Worm (Caenorhabditis elegans) whole organism, young adult: ENCODE measurements around the gene myo-5.

Source experiments
- B0261.1 ChIP-seq: sonication (generic microtip); optimal IDR thresholded peaks from 2 replicates; lab custom pipeline; 2016; ENCODE audit warnings: mild to moderate bottlenecking, missing genetic modification characterization, moderate library complexity, missing compliant biosample characterization
- D2030.7 ChIP-seq: fragments of 200-800 bp; sonication (Bioruptor generic); IDR thresholded peaks from 2 replicates; pipeline ENCODE4 v1.3.6; 2022; ENCODE audit warnings: missing genetic modification reagents, missing genetic modification characterization, missing compliant biosample characterization
- F22D6.2 ChIP-seq: sonication (generic microtip); optimal IDR thresholded peaks from 2 replicates; lab custom pipeline; 2016; ENCODE audit warnings: mild to moderate bottlenecking, missing genetic modification characterization, missing compliant biosample characterization
- F55B11.4 ChIP-seq: sonication (generic microtip); optimal IDR thresholded peaks from 2 replicates; lab custom pipeline; 2016; ENCODE audit warnings: missing compliant biosample characterization, missing genetic modification characterization, borderline replicate concordance; ENCODE audit not compliant: insufficient read depth
- Y95B8A.8 ChIP-seq: fragments of 200-800 bp; sonication (Bioruptor generic); IDR thresholded peaks from 2 replicates; pipeline ENCODE4 v1.3.6; 2022; ENCODE audit warnings: missing genetic modification reagents, missing genetic modification characterization, missing compliant biosample characterization
- atf-7 ChIP-seq: sonication (generic microtip); optimal IDR thresholded peaks from 2 replicates; lab custom pipeline; 2017; ENCODE audit warnings: mild to moderate bottlenecking, missing genetic modification characterization, missing compliant biosample characterization
- athp-1 ChIP-seq: sonication (generic microtip); optimal IDR thresholded peaks from 2 replicates; lab custom pipeline; 2017; ENCODE audit warnings: mild to moderate bottlenecking, missing genetic modification characterization, missing compliant biosample characterization
- attf-3 ChIP-seq: fragments of 200-800 bp; sonication (Bioruptor generic); conservative IDR thresholded peaks from 2 replicates; pipeline ENCODE4 v1.3.6; 2022; ENCODE audit warnings: missing genetic modification reagents, missing genetic modification characterization, missing compliant biosample characterization
- attf-5 ChIP-seq: fragments of 200-800 bp; sonication (Bioruptor generic); optimal IDR thresholded peaks from 2 replicates; lab custom pipeline; 2018; ENCODE audit warnings: mild to moderate bottlenecking, missing genetic modification characterization, missing compliant biosample characterization
- cebp-1 ChIP-seq, 2 experiments: fragments of 200-800 bp in 1 of 2; sonication (Bioruptor generic) in 1 of 2; sonication (generic microtip) in 1 of 2; IDR thresholded peaks in 1 of 2; optimal IDR thresholded peaks in 1 of 2; 2 replicates each; pipeline versions ENCODE4 v1.3.6 to Lab custom; 2017 to 2022; ENCODE audit warnings: missing compliant biosample characterization in 2 of 2, missing genetic modification characterization in 2 of 2, mild to moderate bottlenecking in 1 of 2, missing genetic modification reagents in 1 of 2, moderate library complexity in 1 of 2
- cebp-2 ChIP-seq: fragments of 200-800 bp; sonication (Bioruptor generic); IDR thresholded peaks from 2 replicates; pipeline ENCODE4 v1.3.6; 2022; ENCODE audit warnings: missing genetic modification characterization, missing compliant biosample characterization
- ceh-100 ChIP-seq: fragments of 200-800 bp; sonication (Bioruptor generic); IDR thresholded peaks from 2 replicates; pipeline ENCODE4 v1.3.6; 2022; ENCODE audit warnings: missing genetic modification reagents, missing genetic modification characterization, missing compliant biosample characterization
- ceh-27 ChIP-seq: fragments of 200-800 bp; sonication (Bioruptor generic); optimal IDR thresholded peaks from 2 replicates; lab custom pipeline; 2018; ENCODE audit warnings: mild to moderate bottlenecking, missing genetic modification characterization, moderate library complexity, missing compliant biosample characterization
- ceh-40 ChIP-seq: fragments of 200-800 bp; sonication (Bioruptor generic); IDR thresholded peaks from 2 replicates; pipeline ENCODE4 v1.3.6; 2022; ENCODE audit warnings: missing genetic modification characterization, missing compliant biosample characterization
- dox-1 ChIP-seq: fragments of 200-800 bp; sonication (Bioruptor generic); IDR thresholded peaks from 2 replicates; pipeline ENCODE4 v1.3.6; 2022; ENCODE audit warnings: missing genetic modification reagents, missing genetic modification characterization, missing compliant biosample characterization
- efl-1 ChIP-seq: fragments of 150-350 bp; optimal IDR thresholded peaks from 2 replicates; lab custom pipeline; 2014; ENCODE audit warnings: missing biosample characterization, missing genetic modification reagents, missing genetic modification characterization
- gei-17 ChIP-seq: fragments of 200-800 bp; sonication (Bioruptor generic); optimal IDR thresholded peaks from 2 replicates; lab custom pipeline; 2018; ENCODE audit warnings: mild to moderate bottlenecking, missing genetic modification characterization, missing compliant biosample characterization
- hlh-26 ChIP-seq: fragments of 200-800 bp; sonication (Bioruptor generic); conservative IDR thresholded peaks from 2 replicates; pipeline ENCODE4 v1.3.6; 2022; ENCODE audit warnings: missing genetic modification reagents, missing genetic modification characterization, missing compliant biosample characterization
- hmg-1.2 ChIP-seq: fragments of 200-800 bp; sonication (Bioruptor generic); IDR thresholded peaks from 2 replicates; pipeline ENCODE4 v1.3.6; 2022; ENCODE audit warnings: missing genetic modification reagents, missing genetic modification characterization, missing compliant biosample characterization
- hmg-20 ChIP-seq: fragments of 200-800 bp; sonication (Bioruptor generic); IDR thresholded peaks from 2 replicates; pipeline ENCODE4 v1.3.6; 2022; ENCODE audit warnings: missing genetic modification reagents, missing genetic modification characterization, missing compliant biosample characterization
- hsf-1 ChIP-seq: fragments of 200-800 bp; sonication (Bioruptor generic); IDR thresholded peaks from 2 replicates; pipeline ENCODE4 v1.3.6; 2022; ENCODE audit warnings: missing genetic modification reagents, missing genetic modification characterization, missing compliant biosample characterization
- lag-1 ChIP-seq: fragments of 200-800 bp; sonication (Bioruptor generic); IDR thresholded peaks from 2 replicates; pipeline ENCODE4 v1.3.6; 2022; ENCODE audit warnings: missing genetic modification reagents, missing genetic modification characterization, missing compliant biosample characterization
- let-526 ChIP-seq: fragments of 200-800 bp; sonication (Bioruptor generic); IDR thresholded peaks from 2 replicates; pipeline ENCODE4 v1.3.6; 2022; ENCODE audit warnings: missing genetic modification reagents, missing genetic modification characterization, missing compliant biosample characterization
- let-607 ChIP-seq, 2 experiments: fragments of 200-800 bp in 1 of 2; sonication (Bioruptor generic) in 1 of 2; sonication (generic microtip) in 1 of 2; optimal IDR thresholded peaks; 2 replicates each; lab custom pipeline; 2016 to 2018; ENCODE audit warnings: mild to moderate bottlenecking in 2 of 2, missing compliant biosample characterization in 2 of 2, missing genetic modification characterization in 2 of 2, moderate library complexity in 2 of 2, missing genotype in 1 of 2
- lin-35 ChIP-seq, 3 experiments: fragments of 150-350 bp in 2 of 3; sonication (generic microtip) in 1 of 3; optimal IDR thresholded peaks; 2 replicates each; lab custom pipeline; 2014 to 2018; ENCODE audit warnings: missing biosample characterization in 3 of 3, missing genetic modification characterization in 3 of 3, missing genetic modification reagents in 3 of 3
- lin-54 ChIP-seq: fragments of 200-800 bp; sonication (Bioruptor generic); optimal IDR thresholded peaks from 2 replicates; lab custom pipeline; 2018; ENCODE audit warnings: mild to moderate bottlenecking, missing genetic modification characterization, missing compliant biosample characterization
- lsl-1 ChIP-seq: fragments of 200-800 bp; sonication (Bioruptor generic); optimal IDR thresholded peaks from 2 replicates; lab custom pipeline; 2018; ENCODE audit warnings: mild to moderate bottlenecking, missing genetic modification characterization, moderate library complexity, missing compliant biosample characterization
- madf-10 ChIP-seq: sonication (generic microtip); optimal IDR thresholded peaks from 2 replicates; lab custom pipeline; 2016; ENCODE audit warnings: mild to moderate bottlenecking, missing genetic modification characterization, missing compliant biosample characterization
- madf-6 ChIP-seq: fragments of 200-800 bp; sonication (Bioruptor generic); IDR thresholded peaks from 2 replicates; pipeline ENCODE4 v1.3.6; 2022; ENCODE audit warnings: missing genetic modification reagents, missing genetic modification characterization, missing compliant biosample characterization
- madf-8 ChIP-seq: fragments of 200-800 bp; sonication (Bioruptor generic); conservative IDR thresholded peaks from 2 replicates; pipeline ENCODE4 v1.3.6; 2022; ENCODE audit warnings: missing genetic modification reagents, missing genetic modification characterization, missing compliant biosample characterization
- mcd-1 ChIP-seq: fragments of 200-800 bp; sonication (Bioruptor generic); IDR thresholded peaks from 2 replicates; pipeline ENCODE4 v1.3.6; 2022; ENCODE audit warnings: missing genetic modification reagents, missing genetic modification characterization, missing compliant biosample characterization
- mxl-1 ChIP-seq: sonication (generic microtip); optimal IDR thresholded peaks from 2 replicates; lab custom pipeline; 2016; ENCODE audit warnings: missing genetic modification characterization, missing compliant biosample characterization
- nfya-2 ChIP-seq: fragments of 200-800 bp; sonication (Bioruptor generic); IDR thresholded peaks from 2 replicates; pipeline ENCODE4 v1.3.6; 2022; ENCODE audit warnings: missing genetic modification reagents, missing genetic modification characterization, missing compliant biosample characterization
- nhr-179 ChIP-seq: sonication (generic microtip); optimal IDR thresholded peaks from 2 replicates; lab custom pipeline; 2016; ENCODE audit warnings: mild to moderate bottlenecking, missing genetic modification characterization, missing compliant biosample characterization
- nhr-80 ChIP-seq: sonication (generic microtip); optimal IDR thresholded peaks from 2 replicates; lab custom pipeline; 2016; ENCODE audit warnings: missing genetic modification characterization, missing compliant biosample characterization
- nhr-90 ChIP-seq: sonication (generic microtip); optimal IDR thresholded peaks from 2 replicates; lab custom pipeline; 2016; ENCODE audit warnings: missing genotype, mild to moderate bottlenecking, missing genetic modification characterization, missing compliant biosample characterization
- pbrm-1 ChIP-seq: fragments of 200-800 bp; sonication (Bioruptor generic); IDR thresholded peaks from 2 replicates; pipeline ENCODE4 v1.3.6; 2022; ENCODE audit warnings: missing genetic modification reagents, missing genetic modification characterization, missing compliant biosample characterization
- rcor-1 ChIP-seq: fragments of 200-800 bp; sonication (Bioruptor generic); IDR thresholded peaks from 2 replicates; pipeline ENCODE4 v1.3.6; 2022; ENCODE audit warnings: missing genetic modification reagents, missing genetic modification characterization, missing compliant biosample characterization
- rpc-1 ChIP-seq, 2 experiments: fragments of 150-350 bp in 1 of 2; sonication (generic microtip) in 1 of 2; optimal IDR thresholded peaks; 2 replicates each; lab custom pipeline; 2014 to 2018; ENCODE audit warnings: missing biosample characterization in 1 of 2, missing genetic modification characterization in 1 of 2, missing genetic modification reagents in 1 of 2, missing genotype in 1 of 2
- snpc-3.4 ChIP-seq: sonication (generic microtip); optimal IDR thresholded peaks from 2 replicates; lab custom pipeline; 2017; ENCODE audit warnings: missing genetic modification characterization, mild to moderate bottlenecking, missing compliant biosample characterization, antibody characterized with exemption, moderate library complexity, missing genotype, missing genetic modification reagents
- tbx-9 ChIP-seq: sonication (generic microtip); optimal IDR thresholded peaks from 2 replicates; lab custom pipeline; 2016; ENCODE audit warnings: borderline replicate concordance, missing genetic modification characterization, inconsistent platforms, missing compliant biosample characterization
- xnd-1 ChIP-seq: sonication (generic microtip); optimal IDR thresholded peaks from 2 replicates; lab custom pipeline; 2016; ENCODE audit warnings: missing genotype, missing genetic modification reagents, missing genetic modification characterization, missing compliant biosample characterization
- ztf-18 ChIP-seq: sonication (generic microtip); optimal IDR thresholded peaks from 2 replicates; lab custom pipeline; 2016; ENCODE audit warnings: missing genotype, mild to moderate bottlenecking, missing genetic modification characterization, missing compliant biosample characterization
- ztf-25 ChIP-seq: fragments of 200-800 bp; sonication (Bioruptor generic); IDR thresholded peaks from 2 replicates; pipeline ENCODE4 v1.3.6; 2022; ENCODE audit warnings: missing genetic modification reagents, missing genetic modification characterization, missing compliant biosample characterization
- ztf-26 ChIP-seq: sonication (generic microtip); optimal IDR thresholded peaks from 2 replicates; lab custom pipeline; 2017; ENCODE audit warnings: missing genetic modification characterization, missing compliant biosample characterization
- ztf-28 ChIP-seq: fragments of 200-800 bp; sonication (Bioruptor generic); IDR thresholded peaks from 2 replicates; pipeline ENCODE4 v1.3.6; 2022; ENCODE audit warnings: missing genetic modification reagents, missing genetic modification characterization, missing compliant biosample characterization

Gene myo-5

ce11 chrV:8129719-8130118 lies 20.9 kb downstream of the myo-5 start (continued):
- TF ChIP-seq ceh-100 (GFP tag; lab: Robert Waterston, UW): peak; percentile 34; the same call in 1 of the 2 replicates
- no peak for TF ChIP-seq gei-17 (GFP tag; lab: Kevin White, UChicago)
- TF ChIP-seq let-526 (GFP tag; lab: Robert Waterston, UW): no peak
- TF ChIP-seq hsf-1 (GFP tag; lab: Robert Waterston, UW): peak; percentile 66
- no peak for TF ChIP-seq lin-54 (GFP tag; lab: Kevin White, UChicago)
- no peak for TF ChIP-seq let-607 (tag; optimal IDR thresholded peaks at IDR 0.05; lab: Kevin White, UChicago)
- no peak for TF ChIP-seq athp-1 (tag; lab: Kevin White, UChicago)
- no peak for TF ChIP-seq cebp-2 (GFP tag; lab: Robert Waterston, UW)
- peak; percentile 28 for TF ChIP-seq rpc-1 (optimal IDR thresholded peaks at IDR 0.05; lab: Kevin White, UChicago)
- no peak for TF ChIP-seq rpc-1 (tag; optimal IDR thresholded peaks at IDR 0.05; lab: Kevin White, UChicago)
- TF ChIP-seq madf-8 (GFP tag; lab: Robert Waterston, UW): no peak
- TF ChIP-seq efl-1 (GFP tag; lab: Kevin White, UChicago): no peak
- no peak for TF ChIP-seq B0261.1 (tag; lab: Kevin White, UChicago)
- TF ChIP-seq F22D6.2: no peak
- no peak for TF ChIP-seq attf-3
- no peak for TF ChIP-seq ztf-18 (tag; lab: Kevin White, UChicago)
- TF ChIP-seq tbx-9 (tag; lab: Kevin White, UChicago): no peak
- no peak for TF ChIP-seq xnd-1
- TF ChIP-seq nhr-179 (tag; lab: Kevin White, UChicago): no peak
- TF ChIP-seq rcor-1 (GFP tag; lab: Robert Waterston, UW): peak; percentile 14; the same call in 1 of the 2 replicates
- TF ChIP-seq atf-7: no peak
- TF ChIP-seq mxl-1 (tag; lab: Kevin White, UChicago): no peak
- no peak for TF ChIP-seq lag-1
- peak; percentile 38; the same call in 1 of the 2 replicates for TF ChIP-seq madf-6
- TF ChIP-seq ztf-28 (GFP tag; lab: Robert Waterston, UW): no peak
- peak; percentile 47 for TF ChIP-seq D2030.7
- 0 out of 2 replicates have a peak, but pooled peaks have one; percentile 22 for TF ChIP-seq ceh-40 (GFP tag; lab: Robert Waterston, UW)
- no peak for TF ChIP-seq madf-10 (tag; lab: Kevin White, UChicago)
- TF ChIP-seq ztf-26 (tag; lab: Kevin White, UChicago): no peak
- no peak for TF ChIP-seq hmg-20 (GFP tag; lab: Robert Waterston, UW)
- no peak for TF ChIP-seq hmg-1.2 (GFP tag; lab: Robert Waterston, UW)
- no peak for TF ChIP-seq ztf-25 (GFP tag; lab: Robert Waterston, UW)
- no peak for TF ChIP-seq Y95B8A.8 (GFP tag; lab: Robert Waterston, UW)

- TF ChIP-seq ceh-40 (GFP tag; lab: Robert Waterston, UW) (0 out of 2 replicates have a peak, but pooled peaks have one; percentile 46), lin-54 (GFP tag; lab: Kevin White, UChicago) (peak; percentile 17), F22D6.2 (no peak), pbrm-1 (GFP tag; lab: Robert Waterston, UW) (peak; percentile 27; the same call in 1 of the 2 replicates), mcd-1 (GFP tag; lab: Robert Waterston, UW) (0 out of 2 replicates have a peak, but pooled peaks have one; percentile 47), lsl-1 (GFP tag; lab: Kevin White, UChicago) (no peak), nfya-2 (no peak), F55B11.4 (tag; lab: Kevin White, UChicago) (no peak), snpc-3.4 (tag; lab: Kevin White, UChicago) (no peak), attf-5 (GFP tag; lab: Kevin White, UChicago) (peak; percentile 83), lin-35 (GFP tag; optimal IDR thresholded peaks at IDR 0.05; lab: Kevin White, UChicago) (peak in 1 of 3 experiments; percentile 44), cebp-1 (GFP tag; IDR thresholded peaks at IDR 0.05; lab: Robert Waterston, UW) (peak; percentile 90), cebp-1 (tag; optimal IDR thresholded peaks at IDR 0.05; lab: Kevin White, UChicago) (peak; percentile 95), ceh-27 (peak; percentile 46), nhr-90 (no peak), nhr-80 (tag; lab: Kevin White, UChicago) (peak; percentile 16), madf-8 (GFP tag; lab: Robert Waterston, UW) (no peak), ztf-25 (GFP tag; lab: Robert Waterston, UW) (no peak), dox-1 (GFP tag; lab: Robert Waterston, UW) (peak; percentile 51; the same call in 1 of the 2 replicates), hmg-1.2 (GFP tag; lab: Robert Waterston, UW) (peak; percentile 45; the same call in 1 of the 2 replicates), hlh-26 (GFP tag; lab: Robert Waterston, UW) (no peak), Y95B8A.8 (GFP tag; lab: Robert Waterston, UW) (no peak)
Observed at ce11 chrV:8130149-8130661, 21.4 kb downstream of the myo-5 start, which contains the start of gene snap-1. TSS of gene snap-1 (plus strand) at chrV:8130611.
